Fruit fly (Drosophila melanogaster): ENCODE data around the gene CG6678.

Gene CG6678

dm6 chr3R:21858290-21858875 is 28.4 kb upstream of the CG6678 start (continued):
- TF ChIP-seq ro (GFP tag; IDR thresholded peaks at IDR 0.05) (no peak), CG11093 (GFP tag; IDR thresholded peaks at IDR 0.05) (no peak), hbn (GFP tag; IDR thresholded peaks at IDR 0.05; ENCODE audit: partially characterized antibody) (no peak), CG11456 (GFP tag; IDR thresholded peaks at IDR 0.05) (0 out of 3 replicates have a peak, but pooled peaks have one; percentile 27), Sox100B (GFP tag; optimal IDR thresholded peaks at IDR 0.05) (no peak), CG10462 (GFP tag; optimal IDR thresholded peaks at IDR 0.05) (no peak), Chrac-16 (GFP tag; optimal IDR thresholded peaks at IDR 0.05) (no peak), Abd-B (GFP tag; optimal IDR thresholded peaks at IDR 0.05) (no peak), tll (GFP tag; optimal IDR thresholded peaks at IDR 0.05) (peak in 1 of 2 experiments; percentile 0), Fer2 (tag; optimal IDR thresholded peaks at IDR 0.05) (no peak), Hr51 (GFP tag; optimal IDR thresholded peaks at IDR 0.05) (no peak), ind (GFP tag; optimal IDR thresholded peaks at IDR 0.05) (no peak), Sox102F (GFP tag; optimal IDR thresholded peaks at IDR 0.05) (no peak), CG1233 (GFP tag; optimal IDR thresholded peaks at IDR 0.05) (no peak), Stat92E (GFP tag; optimal IDR thresholded peaks at IDR 0.05) (no peak), Lhr (GFP tag; optimal IDR thresholded peaks at IDR 0.05) (no peak), Sin3A (optimal IDR thresholded peaks at IDR 0.05) (no peak), CG18011 (GFP tag; optimal IDR thresholded peaks at IDR 0.05) (no peak), luna (GFP tag; optimal IDR thresholded peaks at IDR 0.05) (no peak), CG13296 (GFP tag; optimal IDR thresholded peaks at IDR 0.05) (no peak), CG12659 (GFP tag; optimal IDR thresholded peaks at IDR 0.05) (no peak), Hr39 (optimal IDR thresholded peaks at IDR 0.05) (no peak), Deaf1 (tag; optimal IDR thresholded peaks at IDR 0.05) (no peak), zen (tag; optimal IDR thresholded peaks at IDR 0.05) (peak; percentile 11), sr (GFP tag; IDR thresholded peaks at IDR 0.05) (no peak), Hmr (GFP tag; optimal IDR thresholded peaks at IDR 0.05) (no peak), CG12769 (tag; optimal IDR thresholded peaks at IDR 0.05) (no peak), CG1602 (GFP tag; optimal IDR thresholded peaks at IDR 0.05) (no peak), Xrp1 (GFP tag; IDR thresholded peaks at IDR 0.05) (0 out of 2 replicates have a peak, but pooled peaks have one; percentile 8), CG15479 (GFP tag; optimal IDR thresholded peaks at IDR 0.05) (peak; percentile 8), Awh (GFP tag; IDR thresholded peaks at IDR 0.05) (peak; percentile 44; the same call in 1 of the 2 replicates), dati (GFP tag; IDR thresholded peaks at IDR 0.05) (no peak), CG4360 (GFP tag; IDR thresholded peaks at IDR 0.05) (peak; percentile 66), lov (optimal IDR thresholded peaks at IDR 0.05) (no peak), lov (GFP tag; IDR thresholded peaks at IDR 0.05) (no peak), Pdp1 (GFP tag; optimal IDR thresholded peaks at IDR 0.05) (no peak), CG16813 (GFP tag; IDR thresholded peaks at IDR 0.05; ENCODE audit: partially characterized antibody) (no peak), gt (GFP tag; IDR thresholded peaks at IDR 0.05) (no peak), Blimp-1 (GFP tag; optimal IDR thresholded peaks at IDR 0.05) (peak; percentile 52), CG3847 (GFP tag; IDR thresholded peaks at IDR 0.05) (no peak)

DNA sequence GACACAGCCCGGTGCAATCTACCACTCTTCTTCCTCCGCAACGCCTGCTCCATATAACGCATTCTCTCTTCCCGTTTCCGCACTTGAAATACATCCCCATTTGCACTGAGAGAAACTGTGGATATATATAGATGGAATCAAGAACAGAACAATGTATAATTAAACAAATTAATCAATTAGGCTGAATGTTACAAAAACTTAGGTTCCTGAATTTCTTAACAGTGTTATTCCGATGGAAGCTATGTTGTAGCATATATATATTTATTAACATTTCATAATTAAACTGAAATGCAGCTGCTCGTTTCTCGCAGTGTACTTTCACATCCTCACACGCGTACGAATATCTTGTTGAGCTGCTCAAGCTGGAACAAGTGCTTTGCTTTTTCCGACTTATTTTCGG is 27.3 kb upstream of the CG6678 start:
- TF ChIP-seq CG4820 (GFP tag; optimal IDR thresholded peaks at IDR 0.05) (peak; percentile 2), CG6854 (GFP tag; optimal IDR thresholded peaks at IDR 0.05) (no peak), pan (optimal IDR thresholded peaks at IDR 0.05) (no peak), pan (GFP tag; optimal IDR thresholded peaks at IDR 0.05 in 1 of 2, IDR thresholded peaks at IDR 0.05 in 1 of 2) (no peak), Awh (GFP tag; IDR thresholded peaks at IDR 0.05) (no peak), HLHmδ (GFP tag; optimal IDR thresholded peaks at IDR 0.05) (no peak), CG4360 (GFP tag; IDR thresholded peaks at IDR 0.05) (no peak), dm (GFP tag; optimal IDR thresholded peaks at IDR 0.05) (no peak), Xbp1 (GFP tag; optimal IDR thresholded peaks at IDR 0.05) (peak; percentile 54), ssp (GFP tag; IDR thresholded peaks at IDR 0.05) (no peak), sim (GFP tag; IDR thresholded peaks at IDR 0.05) (no peak), Antp (GFP tag; optimal IDR thresholded peaks at IDR 0.05) (peak; percentile 18), NfI (GFP tag; optimal IDR thresholded peaks at IDR 0.05) (peak; percentile 8), Dek (tag; optimal IDR thresholded peaks at IDR 0.05) (no peak), CG7928 (GFP tag; optimal IDR thresholded peaks at IDR 0.05) (no peak)
